Worm (Caenorhabditis elegans) whole organism, late embryonic: ENCODE data around the gene T08B6.1.

Experiments
- ama-1 ChIP-seq: fragments of 150-350 bp; optimal IDR thresholded peaks from 2 replicates; lab custom pipeline; 2014
- ceh-9 ChIP-seq: sonication (generic microtip); optimal IDR thresholded peaks from 2 replicates; lab custom pipeline; 2016; ENCODE audit warnings: mild to moderate bottlenecking, missing genetic modification characterization, inconsistent platforms, missing compliant biosample characterization
- dve-1 ChIP-seq: sonication (generic microtip); optimal IDR thresholded peaks from 2 replicates; lab custom pipeline; 2017; ENCODE audit warnings: antibody characterized with exemption, mild to moderate bottlenecking, missing genetic modification characterization, missing compliant biosample characterization
- elt-2 ChIP-seq: sonication (generic microtip); optimal IDR thresholded peaks from 2 replicates; lab custom pipeline; 2016; ENCODE audit warnings: missing genetic modification reagents, missing genetic modification characterization, missing compliant biosample characterization
- lin-11 ChIP-seq: fragments of 200-800 bp; sonication (Bioruptor generic); optimal IDR thresholded peaks from 2 replicates; lab custom pipeline; 2018; ENCODE audit warnings: mild to moderate bottlenecking, missing genetic modification characterization, missing compliant biosample characterization
- nfya-1 ChIP-seq: sonication (generic microtip); optimal IDR thresholded peaks from 2 replicates; lab custom pipeline; 2017; ENCODE audit warnings: missing genetic modification characterization, mild to moderate bottlenecking, missing compliant biosample characterization, antibody characterized with exemption, moderate library complexity
- nhr-11 ChIP-seq: fragments of 150-350 bp; optimal IDR thresholded peaks from 2 replicates; lab custom pipeline; 2014; ENCODE audit warnings: missing biosample characterization, missing genetic modification characterization
- unc-55 ChIP-seq: sonication (generic microtip); optimal IDR thresholded peaks from 2 replicates; lab custom pipeline; 2017; ENCODE audit warnings: missing biosample characterization, missing genetic modification reagents, missing genetic modification characterization
- unc-86 ChIP-seq: sonication (generic microtip); optimal IDR thresholded peaks from 2 replicates; lab custom pipeline; 2016; ENCODE audit warnings: missing genetic modification characterization, missing compliant biosample characterization

DNA sequence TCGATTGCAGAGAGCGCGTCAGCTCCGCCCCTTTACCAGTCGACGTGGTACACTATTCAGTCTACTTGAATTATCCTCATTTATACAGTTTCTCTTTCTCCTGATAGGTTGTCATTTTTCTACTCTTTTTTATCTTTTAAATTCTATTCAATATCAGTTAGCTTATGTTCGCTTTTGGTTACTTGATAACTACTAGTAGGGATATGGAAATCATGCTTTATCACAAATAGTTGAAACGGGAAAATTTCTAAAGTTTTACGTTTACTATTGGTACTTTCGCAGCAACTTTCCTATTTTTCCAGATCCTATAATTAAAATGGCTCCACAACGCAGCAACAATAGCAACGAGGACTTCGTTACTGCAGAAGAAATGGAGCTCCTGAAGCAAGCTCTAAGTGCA, 2.5 kb upstream of the T08B6.1 start, which contains the start of gene sgnh-1:
- TF ChIP-seq dve-1 (tag; lab: Kevin White, UChicago) (no peak), ceh-9 (tag; lab: Kevin White, UChicago) (no peak), nfya-1 (no peak), nhr-11 (tag; lab: Kevin White, UChicago) (no peak), unc-86 (tag; lab: Kevin White, UChicago) (no peak), unc-55 (no peak), ama-1 (lab: Kevin White, UChicago) (no peak), elt-2 (tag; lab: Kevin White, UChicago) (no peak), lin-11 (tag; lab: Kevin White, UChicago) (no peak)
